Worm (Caenorhabditis elegans): ENCODE results near the gene T19C3.4.

Gene T19C3.4

DNA sequence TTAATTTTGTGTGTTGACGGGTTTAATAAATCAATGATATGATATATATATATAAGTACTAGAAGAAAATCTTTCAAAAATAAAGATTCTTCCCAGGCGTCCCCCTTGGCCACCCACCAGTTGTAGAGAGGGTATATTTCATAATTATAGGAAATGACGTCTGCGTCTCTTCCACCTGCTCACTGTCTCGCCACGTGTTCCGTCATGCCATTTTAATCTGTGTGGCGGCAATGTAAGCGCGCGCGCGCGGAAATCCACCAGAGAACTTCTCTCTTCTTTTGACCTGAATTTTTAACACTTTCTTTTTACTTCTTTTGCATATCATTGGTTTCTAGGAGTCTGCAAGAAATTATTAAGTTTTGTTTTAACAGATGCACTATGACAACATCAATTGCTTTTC is 34.3 kb upstream of the T19C3.4 start (continued):
- TF ChIP-seq ekl-4 (GFP tag; IDR thresholded peaks at IDR 0.05), result no peak
- no peak for TF ChIP-seq ztf-18 (tag; optimal IDR thresholded peaks at IDR 0.05)
- no peak for TF ChIP-seq F49E8.2 (tag; optimal IDR thresholded peaks at IDR 0.05; ENCODE audit: insufficient read depth)
- peak; percentile 89 for TF ChIP-seq madf-6 (GFP tag; IDR thresholded peaks at IDR 0.05)
- peak; percentile 89 for TF ChIP-seq hmg-1.2 (GFP tag; IDR thresholded peaks at IDR 0.05)
- TF ChIP-seq attf-6 (GFP tag; IDR thresholded peaks at IDR 0.05), result no peak
- TF ChIP-seq T26A5.8 (tag; optimal IDR thresholded peaks at IDR 0.05), result no peak
- TF ChIP-seq Y53F4B.3 (GFP tag; IDR thresholded peaks at IDR 0.05), result no peak
- TF ChIP-seq atf-7 (tag; optimal IDR thresholded peaks at IDR 0.05), result no peak
- peak; percentile 47 for TF ChIP-seq xnd-1 (tag; optimal IDR thresholded peaks at IDR 0.05)
- TF ChIP-seq zfh-2 (GFP tag; conservative IDR thresholded peaks at IDR 0.05), result no peak
- TF ChIP-seq rpc-1 (optimal IDR thresholded peaks at IDR 0.05), result no peak
- TF ChIP-seq rpc-1 (tag; optimal IDR thresholded peaks at IDR 0.05), result no peak

DNA sequence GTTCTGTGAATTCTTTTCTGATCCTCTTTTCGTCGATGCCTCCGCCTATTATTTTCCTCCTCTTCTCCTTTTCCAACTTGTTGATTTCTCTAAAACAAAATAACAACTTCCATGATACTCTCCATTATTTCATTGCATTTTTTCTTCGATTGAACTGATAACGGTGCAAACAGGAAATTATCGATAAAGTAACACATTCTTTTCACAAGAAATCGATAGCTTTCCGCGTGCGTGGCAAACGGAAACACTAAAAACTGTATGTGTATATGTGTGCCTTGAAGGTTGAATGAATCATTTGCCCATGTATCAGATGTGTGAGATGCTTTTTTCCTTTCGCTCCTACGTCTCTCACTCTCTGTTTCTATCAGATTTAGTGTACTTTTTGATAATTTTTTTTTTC is 31.5 kb upstream of the T19C3.4 start:
- TF ChIP-seq nhr-80 (tag; optimal IDR thresholded peaks at IDR 0.05) (peak; percentile 63), dpff-1 (tag; optimal IDR thresholded peaks at IDR 0.05) (no peak)

DNA sequence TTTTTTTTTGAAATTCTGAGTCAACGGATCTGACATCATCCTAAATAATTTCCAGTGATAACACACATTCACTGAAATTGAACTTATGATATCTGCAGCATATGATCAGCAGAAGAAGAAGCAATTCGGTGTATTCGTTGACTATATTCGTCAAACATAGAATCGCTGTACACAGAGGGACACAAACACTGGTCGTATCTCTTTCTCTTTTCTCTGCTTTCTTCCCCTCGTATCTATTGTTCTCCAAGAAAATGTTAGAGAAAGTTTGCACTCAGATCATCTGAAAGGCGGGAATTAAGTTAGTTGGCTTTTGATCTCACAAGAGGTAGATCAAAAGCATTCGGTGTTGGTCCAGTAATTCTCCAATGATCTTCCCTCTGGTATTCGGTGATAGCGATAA is 30.5 kb upstream of the T19C3.4 start:
- TF ChIP-seq Y79H2A.3 (GFP tag; conservative IDR thresholded peaks at IDR 0.05) (no peak), pha-4 (tag; optimal IDR thresholded peaks at IDR 0.05) (no peak), cebp-1 (GFP tag; IDR thresholded peaks at IDR 0.05) (no peak), cebp-1 (tag; optimal IDR thresholded peaks at IDR 0.05) (no peak), snpc-1.1 (tag; optimal IDR thresholded peaks at IDR 0.05; ENCODE audit: insufficient read depth) (no peak), ztf-3 (GFP tag; optimal IDR thresholded peaks at IDR 0.05) (no peak), ZK185.1 (tag; optimal IDR thresholded peaks at IDR 0.05; ENCODE audit: poor library complexity, severe bottlenecking) (no peak), gei-17 (GFP tag; optimal IDR thresholded peaks at IDR 0.05) (no peak), pbrm-1 (GFP tag; IDR thresholded peaks at IDR 0.05) (no peak), chd-7 (tag; optimal IDR thresholded peaks at IDR 0.05) (no peak), lin-26 (GFP tag; IDR thresholded peaks at IDR 0.05) (no peak)

DNA sequence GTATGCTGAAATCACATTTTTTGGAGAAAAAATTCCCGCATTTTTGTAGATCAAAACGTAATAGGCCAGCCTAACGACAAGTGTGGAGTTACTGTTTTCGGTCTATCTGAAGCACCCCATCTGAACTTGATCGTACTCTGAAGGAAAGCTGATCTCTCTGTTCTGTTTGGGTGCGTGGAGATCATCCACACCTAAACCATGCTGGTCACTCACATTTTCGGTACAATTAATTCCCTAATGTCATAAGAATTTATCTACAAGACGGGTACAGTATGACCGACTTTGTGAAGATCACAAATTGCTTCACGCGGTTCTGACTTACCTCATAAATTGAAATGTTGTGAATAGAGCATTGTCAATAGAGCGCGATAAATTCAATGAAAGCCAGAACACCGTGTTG is 29.9 kb upstream of the T19C3.4 start:
- TF ChIP-seq ztf-18 (tag; optimal IDR thresholded peaks at IDR 0.05) (no peak), F52B5.7 (tag; optimal IDR thresholded peaks at IDR 0.05) (no peak), lsl-1 (GFP tag; optimal IDR thresholded peaks at IDR 0.05) (no peak), sea-2 (GFP tag; IDR thresholded peaks at IDR 0.05) (no peak), ztf-3 (GFP tag; optimal IDR thresholded peaks at IDR 0.05) (no peak), attf-5 (GFP tag; optimal IDR thresholded peaks at IDR 0.05) (no peak), nhr-27 (tag; optimal IDR thresholded peaks at IDR 0.05) (no peak), lsy-27 (tag; optimal IDR thresholded peaks at IDR 0.05; ENCODE audit: borderline replicate concordance, insufficient read depth) (no peak), rec-8 (tag; optimal IDR thresholded peaks at IDR 0.05) (no peak), B0019.2 (GFP tag; conservative IDR thresholded peaks at IDR 0.05) (no peak), mxl-1 (tag; optimal IDR thresholded peaks at IDR 0.05) (no peak), F22D6.2 (tag; optimal IDR thresholded peaks at IDR 0.05) (no peak), F39B2.1 (GFP tag; IDR thresholded peaks at IDR 0.05) (no peak), sptf-2 (GFP tag; optimal IDR thresholded peaks at IDR 0.05) (no peak), ceh-40 (GFP tag; IDR thresholded peaks at IDR 0.05) (no peak), let-607 (tag; optimal IDR thresholded peaks at IDR 0.05) (no peak), ekl-4 (GFP tag; IDR thresholded peaks at IDR 0.05) (no peak), dpff-1 (tag; optimal IDR thresholded peaks at IDR 0.05) (no peak), ets-4 (GFP tag; optimal IDR thresholded peaks at IDR 0.05) (no peak), hmg-1.2 (GFP tag; IDR thresholded peaks at IDR 0.05) (no peak)
